In the genomic region with DNA sequence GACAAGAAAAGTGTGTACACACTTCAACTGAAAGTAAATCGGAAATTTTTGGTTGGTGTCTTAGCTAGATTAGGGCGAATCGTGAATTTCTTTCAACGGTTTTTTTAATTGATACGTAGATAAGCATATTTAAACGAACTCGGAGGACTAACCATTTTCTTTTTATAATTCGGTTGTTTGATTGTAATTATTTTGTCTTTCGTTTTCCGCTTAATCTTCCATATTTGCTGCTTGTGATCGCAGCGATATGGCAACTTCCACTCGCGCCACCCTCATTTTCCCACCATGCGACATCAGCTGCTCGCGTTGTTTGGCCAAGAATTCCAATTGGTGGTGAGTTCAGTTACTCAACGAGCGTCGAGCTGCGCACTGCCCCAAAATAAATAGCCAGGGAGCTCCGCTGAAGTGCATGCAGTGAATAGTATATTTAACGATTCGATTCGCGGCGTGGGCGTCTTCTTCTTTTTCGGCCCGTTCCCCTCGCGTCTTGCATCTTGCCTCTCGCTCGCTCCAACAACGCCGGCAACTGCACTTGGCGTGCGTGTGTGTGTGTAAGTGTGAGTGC, we compare ENCODE assay signal across 1 fruit fly cellular context.
TF ChIP-seq lines count a peak whose summit lies in the region.

A gene (plus strand): TSS at position 335 of the 565 bp plus-strand sequence.

TF ChIP-seq in whole organism, embryonic, 481 proteins besides CTCF, POLR2A, EP300 and RAD21 (continued from another document):
- TF ChIP-seq usp (GFP tag; optimal IDR thresholded peaks at IDR 0.05; lab: Kevin White, UChicago) (no peak), crc (GFP tag; optimal IDR thresholded peaks at IDR 0.05; lab: Kevin White, UChicago) (peak; percentile 90), CG10959 (GFP tag; IDR thresholded peaks at IDR 0.05; lab: Robert Waterston, UW) (no peak), emc (GFP tag; optimal IDR thresholded peaks at IDR 0.05; lab: Kevin White, UChicago) (peak; percentile 88), CG14965 (GFP tag; optimal IDR thresholded peaks at IDR 0.05; lab: Kevin White, UChicago; ENCODE audit: borderline replicate concordance) (peak; percentile 40), Trl (optimal IDR thresholded peaks at IDR 0.05; lab: Kevin White, UChicago) (no peak), Trl (GFP tag; optimal IDR thresholded peaks at IDR 0.05; lab: Kevin White, UChicago) (peak; percentile 94), Ptx1 (GFP tag; IDR thresholded peaks at IDR 0.05; lab: Robert Waterston, UW) (no peak), run (tag; optimal IDR thresholded peaks at IDR 0.05; lab: Kevin White, UChicago) (no peak), CG16815 (GFP tag; optimal IDR thresholded peaks at IDR 0.05; lab: Kevin White, UChicago) (peak; percentile 84), MTF-1 (GFP tag; optimal IDR thresholded peaks at IDR 0.05; lab: Kevin White, UChicago; ENCODE audit: borderline replicate concordance) (peak; percentile 96), lov (optimal IDR thresholded peaks at IDR 0.05; lab: Kevin White, UChicago) (no peak), lov (GFP tag; IDR thresholded peaks at IDR 0.05; lab: Robert Waterston, UW) (no peak), Neu2 (GFP tag; optimal IDR thresholded peaks at IDR 0.05; lab: Kevin White, UChicago; ENCODE audit: borderline replicate concordance) (peak; percentile 51), mld (GFP tag; IDR thresholded peaks at IDR 0.05; lab: Robert Waterston, UW; ENCODE audit: partially characterized antibody) (no peak), Hr39 (optimal IDR thresholded peaks at IDR 0.05; lab: Kevin White, UChicago) (no peak), D19A (tag; optimal IDR thresholded peaks at IDR 0.05; lab: Kevin White, UChicago) (peak; percentile 13), gsb-n (tag; optimal IDR thresholded peaks at IDR 0.05; lab: Kevin White, UChicago) (peak; percentile 82), inv (GFP tag; IDR thresholded peaks at IDR 0.05; lab: Robert Waterston, UW; ENCODE audit: partially characterized antibody) (no peak), CG5245 (GFP tag; optimal IDR thresholded peaks at IDR 0.05; lab: Kevin White, UChicago) (peak; percentile 70), CG14014 (GFP tag; IDR thresholded peaks at IDR 0.05; lab: Robert Waterston, UW) (no peak), tgo (GFP tag; IDR thresholded peaks at IDR 0.05; lab: Robert Waterston, UW) (no peak), eyg (GFP tag; optimal IDR thresholded peaks at IDR 0.05; lab: Kevin White, UChicago) (peak; percentile 85), CG5953 (GFP tag; IDR thresholded peaks at IDR 0.05; lab: Robert Waterston, UW) (no peak), CG1832 (GFP tag; optimal IDR thresholded peaks at IDR 0.05; lab: Kevin White, UChicago) (peak; percentile 76), seq (GFP tag; IDR thresholded peaks at IDR 0.05; lab: Robert Waterston, UW) (no peak), scrt (GFP tag; optimal IDR thresholded peaks at IDR 0.05; lab: Kevin White, UChicago) (peak; percentile 41), CG7786 (GFP tag; optimal IDR thresholded peaks at IDR 0.05; lab: Kevin White, UChicago) (peak; percentile 94), CG11093 (GFP tag; IDR thresholded peaks at IDR 0.05; lab: Robert Waterston, UW) (peak; percentile 84), tx (GFP tag; optimal IDR thresholded peaks at IDR 0.05; lab: Kevin White, UChicago) (peak; percentile 94), bbx (GFP tag; IDR thresholded peaks at IDR 0.05; lab: Robert Waterston, UW; ENCODE audit: partially characterized antibody) (no peak), NK7.1 (GFP tag; optimal IDR thresholded peaks at IDR 0.05; lab: Kevin White, UChicago) (peak; percentile 82), fd96Cb (tag; optimal IDR thresholded peaks at IDR 0.05; lab: Kevin White, UChicago) (peak; percentile 71), zfh1 (GFP tag; IDR thresholded peaks at IDR 0.05; lab: Robert Waterston, UW) (no peak), Chrac-16 (GFP tag; optimal IDR thresholded peaks at IDR 0.05; lab: Kevin White, UChicago) (peak; percentile 91), pita (GFP tag; optimal IDR thresholded peaks at IDR 0.05; lab: Kevin White, UChicago) (peak; percentile 68), Lhr (GFP tag; optimal IDR thresholded peaks at IDR 0.05; lab: Kevin White, UChicago) (peak; percentile 88), E2f2 (GFP tag; IDR thresholded peaks at IDR 0.05; lab: Robert Waterston, UW) (no peak), Antp (GFP tag; optimal IDR thresholded peaks at IDR 0.05; lab: Kevin White, UChicago) (peak; percentile 99), fu2 (GFP tag; optimal IDR thresholded peaks at IDR 0.05; lab: Kevin White, UChicago) (peak; percentile 96), zf30C (GFP tag; optimal IDR thresholded peaks at IDR 0.05; lab: Kevin White, UChicago) (no peak), NC2β (GFP tag; optimal IDR thresholded peaks at IDR 0.05; lab: Kevin White, UChicago) (peak; percentile 84), esg (GFP tag; conservative IDR thresholded peaks at IDR 0.05; lab: Robert Waterston, UW) (no peak), prd (optimal IDR thresholded peaks at IDR 0.05; lab: Kevin White, UChicago) (no peak), prd (GFP tag; IDR thresholded peaks at IDR 0.05; lab: Robert Waterston, UW) (no peak), CG32767 (GFP tag; IDR thresholded peaks at IDR 0.05; lab: Robert Waterston, UW) (no peak), CG33557 (GFP tag; optimal IDR thresholded peaks at IDR 0.05; lab: Kevin White, UChicago) (peak; percentile 39), CG5180 (GFP tag; optimal IDR thresholded peaks at IDR 0.05; lab: Kevin White, UChicago) (peak; percentile 57), CG2875 (GFP tag; optimal IDR thresholded peaks at IDR 0.05; lab: Kevin White, UChicago) (peak; percentile 74), CG8478 (optimal IDR thresholded peaks at IDR 0.05; lab: Kevin White, UChicago) (no peak), Rx (GFP tag; IDR thresholded peaks at IDR 0.05; lab: Robert Waterston, UW) (no peak), br (optimal IDR thresholded peaks at IDR 0.05; lab: Kevin White, UChicago) (no peak), Asciz (GFP tag; optimal IDR thresholded peaks at IDR 0.05; lab: Kevin White, UChicago) (peak; percentile 29), CG31388 (GFP tag; optimal IDR thresholded peaks at IDR 0.05; lab: Kevin White, UChicago) (peak; percentile 54), Gsc (GFP tag; IDR thresholded peaks at IDR 0.05; lab: Robert Waterston, UW) (no peak), Bdp1 (GFP tag; optimal IDR thresholded peaks at IDR 0.05; lab: Kevin White, UChicago) (peak; percentile 82), Poxn (GFP tag; IDR thresholded peaks at IDR 0.05; lab: Robert Waterston, UW) (no peak), Atf-2 (GFP tag; optimal IDR thresholded peaks at IDR 0.05; lab: Kevin White, UChicago) (peak; percentile 93), CG7745 (tag; optimal IDR thresholded peaks at IDR 0.05; lab: Kevin White, UChicago) (peak; percentile 32), Sox100B (GFP tag; optimal IDR thresholded peaks at IDR 0.05; lab: Kevin White, UChicago) (peak; percentile 30), Awh (GFP tag; IDR thresholded peaks at IDR 0.05; lab: Robert Waterston, UW) (no peak), CG4820 (GFP tag; optimal IDR thresholded peaks at IDR 0.05; lab: Kevin White, UChicago) (peak; percentile 82), Xrp1 (GFP tag; IDR thresholded peaks at IDR 0.05; lab: Robert Waterston, UW) (no peak), ham (GFP tag; IDR thresholded peaks at IDR 0.05; lab: Robert Waterston, UW) (no peak), Lpt (GFP tag; optimal IDR thresholded peaks at IDR 0.05; lab: Kevin White, UChicago) (no peak), stc (GFP tag; IDR thresholded peaks at IDR 0.05; lab: Robert Waterston, UW) (no peak), sna (GFP tag; IDR thresholded peaks at IDR 0.05; lab: Robert Waterston, UW; ENCODE audit: partially characterized antibody) (no peak), ci (GFP tag; IDR thresholded peaks at IDR 0.05; lab: Robert Waterston, UW) (no peak), ken (GFP tag; IDR thresholded peaks at IDR 0.05; lab: Robert Waterston, UW) (no peak), pros (GFP tag; optimal IDR thresholded peaks at IDR 0.05; lab: Kevin White, UChicago) (peak; percentile 74), dimm (GFP tag; IDR thresholded peaks at IDR 0.05; lab: Robert Waterston, UW) (no peak), al (GFP tag; IDR thresholded peaks at IDR 0.05; lab: Robert Waterston, UW) (no peak), CG11560 (tag; IDR thresholded peaks at IDR 0.05; lab: Robert Waterston, UW) (no peak), row (GFP tag; IDR thresholded peaks at IDR 0.05; lab: Robert Waterston, UW) (no peak), CG9727 (GFP tag; optimal IDR thresholded peaks at IDR 0.05; lab: Kevin White, UChicago) (peak; percentile 92), Hmr (GFP tag; optimal IDR thresholded peaks at IDR 0.05; lab: Kevin White, UChicago) (peak; percentile 91), Ets97D (GFP tag; optimal IDR thresholded peaks at IDR 0.05; lab: Kevin White, UChicago) (peak; percentile 96), CG12659 (GFP tag; optimal IDR thresholded peaks at IDR 0.05; lab: Kevin White, UChicago) (peak; percentile 92), Ssrp (tag; optimal IDR thresholded peaks at IDR 0.05; lab: Kevin White, UChicago) (peak; percentile 67), dm (GFP tag; optimal IDR thresholded peaks at IDR 0.05; lab: Kevin White, UChicago) (peak; percentile 85), CG2678 (tag; optimal IDR thresholded peaks at IDR 0.05; lab: Kevin White, UChicago) (peak; percentile 82), chinmo (GFP tag; IDR thresholded peaks at IDR 0.05; lab: Robert Waterston, UW; ENCODE audit: partially characterized antibody) (no peak), CrebB (tag; optimal IDR thresholded peaks at IDR 0.05; lab: Kevin White, UChicago) (peak; percentile 72), CG12391 (tag; optimal IDR thresholded peaks at IDR 0.05; lab: Kevin White, UChicago) (peak; percentile 89), Nf-YC (tag; optimal IDR thresholded peaks at IDR 0.05; lab: Kevin White, UChicago) (peak; percentile 90), CG7357 (GFP tag; IDR thresholded peaks at IDR 0.05; lab: Robert Waterston, UW) (peak; percentile 75), Adf1 (GFP tag; IDR thresholded peaks at IDR 0.05; lab: Robert Waterston, UW) (no peak), CG8089 (GFP tag; optimal IDR thresholded peaks at IDR 0.05; lab: Kevin White, UChicago) (peak; percentile 89), fd64A (GFP tag; optimal IDR thresholded peaks at IDR 0.05; lab: Kevin White, UChicago) (no peak), CG12942 (GFP tag; optimal IDR thresholded peaks at IDR 0.05; lab: Kevin White, UChicago) (peak; percentile 87), CG18619 (GFP tag; optimal IDR thresholded peaks at IDR 0.05; lab: Kevin White, UChicago) (peak; percentile 80), gsb (GFP tag; IDR thresholded peaks at IDR 0.05; lab: Robert Waterston, UW) (no peak), toy (GFP tag; IDR thresholded peaks at IDR 0.05; lab: Robert Waterston, UW) (no peak), CG34422 (GFP tag; IDR thresholded peaks at IDR 0.05; lab: Robert Waterston, UW) (no peak), gro (GFP tag; optimal IDR thresholded peaks at IDR 0.05; lab: Kevin White, UChicago) (peak; percentile 99), CG14667 (GFP tag; IDR thresholded peaks at IDR 0.05; lab: Robert Waterston, UW) (no peak), CG13296 (GFP tag; optimal IDR thresholded peaks at IDR 0.05; lab: Kevin White, UChicago) (peak; percentile 45), Blimp-1 (GFP tag; optimal IDR thresholded peaks at IDR 0.05; lab: Kevin White, UChicago) (peak; percentile 73), CG15601 (tag; optimal IDR thresholded peaks at IDR 0.05; lab: Kevin White, UChicago) (peak; percentile 100), CG8290 (GFP tag; optimal IDR thresholded peaks at IDR 0.05; lab: Kevin White, UChicago) (peak; percentile 84), CG8290 (tag; optimal IDR thresholded peaks at IDR 0.05; lab: Kevin White, UChicago) (peak in 1 of 2 experiments; percentile 92), CkIIα-i1 (GFP tag; IDR thresholded peaks at IDR 0.05; lab: Robert Waterston, UW) (no peak), CG15011 (GFP tag; optimal IDR thresholded peaks at IDR 0.05; lab: Kevin White, UChicago) (peak; percentile 66), knrl (GFP tag; IDR thresholded peaks at IDR 0.05; lab: Robert Waterston, UW; ENCODE audit: partially characterized antibody) (no peak), CG2120 (GFP tag; optimal IDR thresholded peaks at IDR 0.05; lab: Kevin White, UChicago) (peak; percentile 97), btn (GFP tag; optimal IDR thresholded peaks at IDR 0.05; lab: Kevin White, UChicago) (peak; percentile 45), Hsf (GFP tag; optimal IDR thresholded peaks at IDR 0.05; lab: Kevin White, UChicago) (peak; percentile 95), ato (GFP tag; IDR thresholded peaks at IDR 0.05; lab: Robert Waterston, UW; ENCODE audit: partially characterized antibody) (no peak), CHES-1-like (GFP tag; optimal IDR thresholded peaks at IDR 0.05; lab: Kevin White, UChicago) (peak; percentile 95), ERR (GFP tag; optimal IDR thresholded peaks at IDR 0.05; lab: Kevin White, UChicago) (peak; percentile 80), CG10274 (GFP tag; optimal IDR thresholded peaks at IDR 0.05; lab: Kevin White, UChicago) (peak; percentile 22), CG11456 (GFP tag; IDR thresholded peaks at IDR 0.05; lab: Robert Waterston, UW) (no peak), CG11398 (GFP tag; optimal IDR thresholded peaks at IDR 0.05; lab: Kevin White, UChicago) (peak; percentile 72), sug (tag; optimal IDR thresholded peaks at IDR 0.05; lab: Kevin White, UChicago) (peak; percentile 90), ttk (GFP tag; IDR thresholded peaks at IDR 0.05; lab: Robert Waterston, UW) (no peak), chn (GFP tag; optimal IDR thresholded peaks at IDR 0.05; lab: Kevin White, UChicago) (peak; percentile 94), Dfd (GFP tag; optimal IDR thresholded peaks at IDR 0.05; lab: Kevin White, UChicago) (peak in 1 of 2 experiments; percentile 77), E2f1 (GFP tag; IDR thresholded peaks at IDR 0.05; lab: Robert Waterston, UW) (no peak), CG18599 (GFP tag; optimal IDR thresholded peaks at IDR 0.05; lab: Kevin White, UChicago) (peak; percentile 89), Hey (tag; optimal IDR thresholded peaks at IDR 0.05; lab: Kevin White, UChicago) (peak; percentile 67), CG1529 (GFP tag; optimal IDR thresholded peaks at IDR 0.05; lab: Kevin White, UChicago) (peak; percentile 57), CG32532 (GFP tag; IDR thresholded peaks at IDR 0.05; lab: Robert Waterston, UW) (no peak), CG13775 (GFP tag; optimal IDR thresholded peaks at IDR 0.05; lab: Kevin White, UChicago) (peak; percentile 90), Drgx (GFP tag; IDR thresholded peaks at IDR 0.05; lab: Robert Waterston, UW) (no peak)
